Fruit fly (Drosophila melanogaster) whole organism, embryonic: ENCODE results near the gene CAHbeta.

ENCODE experiments used
- Ada2b ChIP-seq: fragments of 200-800 bp; sonication (Bioruptor generic); IDR thresholded peaks from 2 replicates; pipeline ENCODE4 v1.3.6; 2022; ENCODE audit warnings: missing biosample characterization, missing genetic modification characterization
- B-H2 ChIP-seq: fragments of 200-800 bp; sonication (Bioruptor generic); optimal IDR thresholded peaks from 2 replicates; lab custom pipeline; 2018; ENCODE audit warnings: missing biosample characterization, mild to moderate bottlenecking, missing genetic modification characterization
- CG11695 ChIP-seq: fragments of 200-800 bp; sonication (Bioruptor generic); IDR thresholded peaks from 3 replicates; pipeline ENCODE4 v1.3.6; 2022; ENCODE audit warnings: missing biosample characterization, missing genetic modification characterization
- CG12155 ChIP-seq: fragments of 200-800 bp; sonication (Bioruptor generic); optimal IDR thresholded peaks from 3 replicates; lab custom pipeline; 2016; ENCODE audit warnings: missing biosample characterization, missing genetic modification characterization
- CG15601 ChIP-seq: fragments of 200-800 bp; sonication (Bioruptor generic); optimal IDR thresholded peaks from 3 replicates; lab custom pipeline; 2019; ENCODE audit warnings: missing biosample characterization, mild to moderate bottlenecking, missing genetic modification characterization, moderate library complexity
- CG2116 ChIP-seq: fragments of 200-800 bp; sonication (Bioruptor generic); optimal IDR thresholded peaks from 3 replicates; lab custom pipeline; 2018; ENCODE audit warnings: missing biosample characterization, mild to moderate bottlenecking, missing genetic modification characterization
- CG2129 ChIP-seq: fragments of 200-800 bp; sonication (Bioruptor generic); IDR thresholded peaks from 2 replicates; pipeline ENCODE4 v1.3.6; 2022; ENCODE audit warnings: missing biosample characterization, missing genetic modification characterization; ENCODE audit not compliant: partially characterized antibody
- CG3163 ChIP-seq: fragments of 200-800 bp; sonication (Bioruptor generic); optimal IDR thresholded peaks from 3 replicates; lab custom pipeline; 2016; ENCODE audit warnings: missing biosample characterization, missing genetic modification characterization
- CG33213 ChIP-seq: fragments of 200-800 bp; sonication (Bioruptor generic); optimal IDR thresholded peaks from 3 replicates; lab custom pipeline; 2016; ENCODE audit warnings: missing biosample characterization, missing genetic modification characterization
- CG42726 ChIP-seq: fragments of 200-800 bp; sonication (Bioruptor generic); IDR thresholded peaks from 2 replicates; pipeline ENCODE4 v1.3.6; 2022; ENCODE audit warnings: missing biosample characterization, missing genetic modification characterization; ENCODE audit not compliant: partially characterized antibody
- CG6272 ChIP-seq: fragments of 200-800 bp; sonication (Bioruptor generic); IDR thresholded peaks from 2 replicates; pipeline ENCODE4 v1.3.6; 2022; ENCODE audit warnings: missing biosample characterization, missing genetic modification characterization
- CG6765 ChIP-seq: fragments of 200-800 bp; sonication (Bioruptor generic); optimal IDR thresholded peaks from 3 replicates; lab custom pipeline; 2017; ENCODE audit warnings: missing biosample characterization, mild to moderate bottlenecking, missing genetic modification characterization
- CG7963 ChIP-seq: fragments of 200-800 bp; sonication (Bioruptor generic); IDR thresholded peaks from 3 replicates; pipeline ENCODE4 v1.3.6; 2022; ENCODE audit warnings: missing biosample characterization, missing genetic modification characterization; ENCODE audit not compliant: partially characterized antibody
- CG8089 ChIP-seq: fragments of 200-800 bp; sonication (Bioruptor generic); optimal IDR thresholded peaks from 3 replicates; lab custom pipeline; 2016; ENCODE audit warnings: missing biosample characterization, missing genetic modification characterization
- CTCF ChIP-seq: fragments of 200-800 bp; sonication (Bioruptor generic); optimal IDR thresholded peaks from 2 replicates; lab custom pipeline; 2017; ENCODE audit warnings: missing biosample characterization, mild to moderate bottlenecking, missing genetic modification characterization, moderate library complexity
- CkIIα-i1 ChIP-seq: fragments of 200-800 bp; sonication (Bioruptor generic); IDR thresholded peaks from 2 replicates; pipeline ENCODE4 v1.3.6; 2022; ENCODE audit warnings: missing biosample characterization, missing genetic modification characterization
- D19B ChIP-seq: fragments of 200-800 bp; sonication (Bioruptor generic); optimal IDR thresholded peaks from 2 replicates; lab custom pipeline; 2017; ENCODE audit warnings: missing biosample characterization, mild to moderate bottlenecking, missing genetic modification characterization
- Dip3 ChIP-seq: fragments of 200-800 bp; sonication (Bioruptor generic); optimal IDR thresholded peaks from 3 replicates; lab custom pipeline; 2016; ENCODE audit warnings: missing biosample characterization, missing genetic modification characterization
- Fer1 ChIP-seq: fragments of 200-800 bp; sonication (Bioruptor generic); optimal IDR thresholded peaks from 2 replicates; lab custom pipeline; 2017; ENCODE audit warnings: missing biosample characterization, mild to moderate bottlenecking, missing genetic modification characterization
- HLH3B ChIP-seq: fragments of 200-800 bp; sonication (Bioruptor generic); IDR thresholded peaks from 2 replicates; pipeline ENCODE4 v1.3.6; 2022; ENCODE audit warnings: missing biosample characterization, missing genetic modification characterization
- Hand ChIP-seq: fragments of 200-800 bp; sonication (Bioruptor generic); optimal IDR thresholded peaks from 2 replicates; lab custom pipeline; 2017; ENCODE audit warnings: mild to moderate bottlenecking, missing biosample characterization, missing genetic modification reagents, missing genetic modification characterization
- Lim3 ChIP-seq: fragments of 200-800 bp; sonication (Bioruptor generic); IDR thresholded peaks from 2 replicates; pipeline ENCODE4 v1.3.6; 2022; ENCODE audit warnings: missing biosample characterization, missing genetic modification characterization
- MESR4 ChIP-seq: fragments of 200-800 bp; sonication (Bioruptor generic); optimal IDR thresholded peaks from 2 replicates; lab custom pipeline; 2018; ENCODE audit warnings: missing biosample characterization, mild to moderate bottlenecking, missing genetic modification characterization, moderate library complexity
- Myb ChIP-seq: fragments of 200-800 bp; sonication (Bioruptor generic); optimal IDR thresholded peaks from 2 replicates; lab custom pipeline; 2016; ENCODE audit warnings: missing biosample characterization, missing genetic modification characterization
- Nf-YB ChIP-seq: fragments of 200-800 bp; sonication (Bioruptor generic); optimal IDR thresholded peaks from 3 replicates; lab custom pipeline; 2019; ENCODE audit warnings: missing biosample characterization, mild to moderate bottlenecking, missing genetic modification characterization, moderate library complexity
- Nf-YC ChIP-seq: fragments of 200-800 bp; optimal IDR thresholded peaks from 3 replicates; lab custom pipeline; 2019; ENCODE audit warnings: missing biosample characterization, mild to moderate bottlenecking, missing genetic modification characterization, moderate library complexity
- Opbp ChIP-seq: fragments of 200-800 bp; sonication (Bioruptor generic); IDR thresholded peaks from 3 replicates; pipeline ENCODE4 v1.3.6; 2022; ENCODE audit warnings: missing biosample characterization, missing genetic modification characterization; ENCODE audit not compliant: partially characterized antibody
- Spps ChIP-seq: fragments of 200-800 bp; sonication (Bioruptor generic); optimal IDR thresholded peaks from 2 replicates; lab custom pipeline; 2018; ENCODE audit warnings: missing biosample characterization, mild to moderate bottlenecking, missing genetic modification characterization
- Sry-δ ChIP-seq: fragments of 200-800 bp; sonication (Bioruptor generic); optimal IDR thresholded peaks from 2 replicates; lab custom pipeline; 2016; ENCODE audit warnings: missing biosample characterization, missing genetic modification characterization
- Stat92E ChIP-seq, 3 experiments: fragments of >200 bp in 2 of 3; fragments of 200-800 bp in 1 of 3; sonication (Bioruptor generic) in 1 of 3; optimal IDR thresholded peaks; 2 replicates each; lab custom pipeline; 2017 to 2019; ENCODE audit warnings: missing biosample characterization in 3 of 3, missing genetic modification characterization in 3 of 3, mild to moderate bottlenecking in 1 of 3, moderate library complexity in 1 of 3
- Trl ChIP-seq, 3 experiments: fragments of >200 bp in 2 of 3; fragments of 200-800 bp in 1 of 3; sonication (Bioruptor generic) in 1 of 3; optimal IDR thresholded peaks; 2 replicates in 1 of 3; 3 replicates in 2 of 3; lab custom pipeline; 2016 to 2017; ENCODE audit warnings: missing biosample characterization in 1 of 3, missing genetic modification characterization in 1 of 3
- ap ChIP-seq: fragments of 200-800 bp; sonication (Bioruptor generic); IDR thresholded peaks from 2 replicates; pipeline ENCODE4 v1.3.6; 2022; ENCODE audit warnings: missing biosample characterization, missing genetic modification characterization
- caup ChIP-seq: fragments of 200-800 bp; sonication (Bioruptor generic); optimal IDR thresholded peaks from 3 replicates; lab custom pipeline; 2017; ENCODE audit warnings: missing biosample characterization, mild to moderate bottlenecking, missing genetic modification characterization, moderate library complexity; ENCODE audit not compliant: severe bottlenecking
- chinmo ChIP-seq: fragments of 200-800 bp; sonication (Bioruptor generic); IDR thresholded peaks from 4 replicates; pipeline ENCODE4 v1.3.6; 2022; ENCODE audit warnings: missing biosample characterization, missing genetic modification characterization; ENCODE audit not compliant: partially characterized antibody
- crp ChIP-seq, 2 experiments: fragments of 200-800 bp; sonication (Bioruptor generic); optimal IDR thresholded peaks; 2 replicates in 1 of 2; 3 replicates in 1 of 2; lab custom pipeline; 2017; ENCODE audit warnings: missing biosample characterization in 2 of 2, missing genetic modification characterization in 2 of 2, mild to moderate bottlenecking in 1 of 2, moderate library complexity in 1 of 2
- cwo ChIP-seq: fragments of 200-800 bp; sonication (Bioruptor generic); optimal IDR thresholded peaks from 3 replicates; lab custom pipeline; 2017; ENCODE audit warnings: missing biosample characterization, missing genetic modification characterization, mild to moderate bottlenecking, moderate library complexity, missing genetic modification reagents
- exex ChIP-seq: fragments of 200-800 bp; sonication (Bioruptor generic); optimal IDR thresholded peaks from 4 replicates; lab custom pipeline; 2018; ENCODE audit warnings: missing biosample characterization, mild to moderate bottlenecking, missing genetic modification characterization, moderate library complexity
- nmo ChIP-seq: fragments of 200-800 bp; sonication (Bioruptor generic); optimal IDR thresholded peaks from 2 replicates; lab custom pipeline; 2018; ENCODE audit warnings: missing biosample characterization, mild to moderate bottlenecking, missing genetic modification characterization, moderate library complexity
- phol ChIP-seq: fragments of 200-800 bp; sonication (Bioruptor generic); optimal IDR thresholded peaks from 3 replicates; lab custom pipeline; 2018; ENCODE audit warnings: missing biosample characterization, mild to moderate bottlenecking, missing genetic modification characterization, moderate library complexity
- row ChIP-seq: fragments of 200-800 bp; sonication (Bioruptor generic); IDR thresholded peaks from 3 replicates; pipeline ENCODE4 v1.3.6; 2022; ENCODE audit warnings: missing biosample characterization, missing genetic modification characterization
- scrt ChIP-seq: fragments of 200-800 bp; sonication (Bioruptor generic); optimal IDR thresholded peaks from 2 replicates; lab custom pipeline; 2018; ENCODE audit warnings: missing biosample characterization, mild to moderate bottlenecking, missing genetic modification characterization, moderate library complexity
- sna ChIP-seq: fragments of 200-800 bp; sonication (Bioruptor generic); IDR thresholded peaks from 2 replicates; pipeline ENCODE4 v1.3.6; 2022; ENCODE audit warnings: missing biosample characterization, missing genetic modification characterization; ENCODE audit not compliant: partially characterized antibody
- stwl ChIP-seq: fragments of 200-800 bp; sonication (Bioruptor generic); optimal IDR thresholded peaks from 3 replicates; lab custom pipeline; 2018; ENCODE audit warnings: missing biosample characterization, mild to moderate bottlenecking, missing genetic modification characterization, moderate library complexity
- sug ChIP-seq: fragments of 200-800 bp; optimal IDR thresholded peaks from 2 replicates; lab custom pipeline; 2019; ENCODE audit warnings: missing biosample characterization, mild to moderate bottlenecking, missing genetic modification characterization, moderate library complexity
- tgo ChIP-seq: fragments of 200-800 bp; sonication (Bioruptor generic); IDR thresholded peaks from 3 replicates; pipeline ENCODE4 v1.3.6; 2022; ENCODE audit warnings: missing biosample characterization, missing genetic modification characterization
- wdn ChIP-seq: fragments of 200-800 bp; sonication (Bioruptor generic); IDR thresholded peaks from 2 replicates; pipeline ENCODE4 v1.3.6; 2022; ENCODE audit warnings: missing biosample characterization, missing genetic modification characterization
- zfh2 ChIP-seq: fragments of 200-800 bp; sonication (Bioruptor generic); optimal IDR thresholded peaks from 2 replicates; lab custom pipeline; 2016; ENCODE audit warnings: missing biosample characterization, missing genetic modification characterization

CAHbeta gene

dm6 chr3R:8938494-8939404 is 41.9 kb upstream of the CAHbeta start, which contains the start of gene ScsbetaA (continued):
- TF ChIP-seq CG12155 (peak; percentile 11), stwl (peak; percentile 73), sna (GFP tag; lab: Robert Waterston, UW) (peak; percentile 65; the same call in 1 of the 2 replicates), Lim3 (GFP tag; lab: Robert Waterston, UW) (peak; percentile 32; the same call in 1 of the 2 replicates), Dip3 (peak; percentile 1), wdn (GFP tag; lab: Robert Waterston, UW) (no peak), MESR4 (GFP tag; lab: Kevin White, UChicago) (peak; percentile 68), cwo (GFP tag; lab: Kevin White, UChicago) (peak; percentile 63), tgo (GFP tag; lab: Robert Waterston, UW) (no peak), CG6765 (GFP tag; lab: Kevin White, UChicago) (peak; percentile 44), Myb (GFP tag; lab: Kevin White, UChicago) (peak; percentile 72), phol (tag; lab: Kevin White, UChicago) (peak; percentile 55), Ada2b (GFP tag; lab: Robert Waterston, UW) (no peak), CG15601 (tag; lab: Kevin White, UChicago) (peak; percentile 27), CG42726 (GFP tag; lab: Robert Waterston, UW) (peak; percentile 89), row (peak; percentile 33; the same call in 1 of the 3 replicates), sug (peak; percentile 68), Spps (tag; lab: Kevin White, UChicago) (no peak), chinmo (peak; percentile 86), CG3163 (peak; percentile 7), exex (tag; lab: Kevin White, UChicago) (peak; percentile 99), scrt (GFP tag; lab: Kevin White, UChicago) (peak; percentile 39), B-H2 (GFP tag; lab: Kevin White, UChicago) (peak; percentile 24), Sry-δ (GFP tag; lab: Kevin White, UChicago) (peak; percentile 96), CG8089 (no peak), CG2129 (peak; percentile 17; the same call in 1 of the 2 replicates), Opbp (GFP tag; lab: Robert Waterston, UW) (peak; percentile 85), ap (GFP tag; lab: Robert Waterston, UW) (no peak), CkIIα-i1 (GFP tag; lab: Robert Waterston, UW) (no peak), CTCF (GFP tag; lab: Kevin White, UChicago) (peak; percentile 56), CG2116 (GFP tag; lab: Kevin White, UChicago) (peak; percentile 84), zfh2 (GFP tag; lab: Kevin White, UChicago) (peak; percentile 4), D19B (no peak), CG33213 (GFP tag; lab: Kevin White, UChicago) (peak; percentile 30), HLH3B (GFP tag; lab: Robert Waterston, UW) (no peak), Stat92E (GFP tag; optimal IDR thresholded peaks at IDR 0.05; lab: Kevin White, UChicago) (peak in 1 of 3 experiments; percentile 52), Nf-YB (GFP tag; lab: Kevin White, UChicago) (no peak), CG11695 (GFP tag; lab: Robert Waterston, UW) (no peak), crp (GFP tag; optimal IDR thresholded peaks at IDR 0.05; lab: Kevin White, UChicago) (peak in 1 of 2 experiments; percentile 14), Trl (optimal IDR thresholded peaks at IDR 0.05; lab: Kevin White, UChicago) (peak in 1 of 2 experiments; percentile 56), Trl (GFP tag; optimal IDR thresholded peaks at IDR 0.05; lab: Kevin White, UChicago) (no peak), Fer1 (GFP tag; lab: Kevin White, UChicago) (peak; percentile 2), nmo (GFP tag; lab: Kevin White, UChicago) (peak; percentile 30), CG7963 (GFP tag; lab: Robert Waterston, UW) (peak; percentile 67), caup (no peak), Nf-YC (tag; lab: Kevin White, UChicago) (peak; percentile 14), CG6272 (GFP tag; lab: Robert Waterston, UW) (peak; percentile 42; the same call in 1 of the 2 replicates), Hand (GFP tag; lab: Kevin White, UChicago) (no peak)
